Worm (Caenorhabditis elegans): Measurements from ENCODE around the gene itm-2.

The itm-2 gene

ce11 chrX:5450773-5451447 lies 5.9 kb downstream of the itm-2 start, which contains the start of gene C25F6.6 (continued):
- TF ChIP-seq die-1 (tag; optimal IDR thresholded peaks at IDR 0.05) (peak; percentile 55), Y56A3A.18 (GFP tag; IDR thresholded peaks at IDR 0.05) (0 out of 2 replicates have a peak, but pooled peaks have one; percentile 50), rcor-1 (GFP tag; IDR thresholded peaks at IDR 0.05) (peak; percentile 71; the same call in 1 of the 2 replicates), lin-26 (GFP tag; IDR thresholded peaks at IDR 0.05) (peak; percentile 91), ztf-18 (tag; optimal IDR thresholded peaks at IDR 0.05) (peak; percentile 43), mcd-1 (GFP tag; IDR thresholded peaks at IDR 0.05) (0 out of 2 replicates have a peak, but pooled peaks have one; percentile 7), attf-5 (GFP tag; optimal IDR thresholded peaks at IDR 0.05) (peak; percentile 28), B0261.1 (tag; optimal IDR thresholded peaks at IDR 0.05) (peak; percentile 80), attf-6 (GFP tag; IDR thresholded peaks at IDR 0.05) (0 out of 2 replicates have a peak, but pooled peaks have one; percentile 17), ZK185.1 (tag; optimal IDR thresholded peaks at IDR 0.05; ENCODE audit: poor library complexity, severe bottlenecking) (peak; percentile 37), egl-44 (GFP tag; IDR thresholded peaks at IDR 0.05) (peak; percentile 57; the same call in 1 of the 2 replicates), F23B12.7 (tag; optimal IDR thresholded peaks at IDR 0.05; ENCODE audit: insufficient read depth) (peak; percentile 64), Y95B8A.8 (GFP tag; IDR thresholded peaks at IDR 0.05) (no peak), lin-35 (GFP tag; optimal IDR thresholded peaks at IDR 0.05) (no peak), madf-8 (GFP tag; conservative IDR thresholded peaks at IDR 0.05) (no peak), snpc-3.4 (tag; optimal IDR thresholded peaks at IDR 0.05) (peak; percentile 65), nhr-179 (tag; optimal IDR thresholded peaks at IDR 0.05) (no peak), T26A5.8 (tag; optimal IDR thresholded peaks at IDR 0.05) (no peak), T07F8.4 (tag; optimal IDR thresholded peaks at IDR 0.05) (peak; percentile 8), dpl-1 (GFP tag; optimal IDR thresholded peaks at IDR 0.05) (no peak), ceh-40 (GFP tag; IDR thresholded peaks at IDR 0.05) (0 out of 2 replicates have a peak, but pooled peaks have one; percentile 23), K12H6.12 (tag; optimal IDR thresholded peaks at IDR 0.05) (no peak), tbp1 (GFP tag; optimal IDR thresholded peaks at IDR 0.05) (peak; percentile 91), lsy-27 (tag; optimal IDR thresholded peaks at IDR 0.05; ENCODE audit: borderline replicate concordance, insufficient read depth) (peak; percentile 66), cebp-2 (GFP tag; IDR thresholded peaks at IDR 0.05) (no peak), lir-1 (GFP tag; conservative IDR thresholded peaks at IDR 0.05) (no peak), ceh-27 (GFP tag; optimal IDR thresholded peaks at IDR 0.05) (no peak), nhr-80 (tag; optimal IDR thresholded peaks at IDR 0.05) (peak; percentile 23)

- TF ChIP-seq sea-2 (GFP tag; IDR thresholded peaks at IDR 0.05) = no peak
- TF ChIP-seq nhr-80 (tag; optimal IDR thresholded peaks at IDR 0.05) = no peak
- TF ChIP-seq unc-62 (GFP tag; optimal IDR thresholded peaks at IDR 0.05) = no peak
- no peak for TF ChIP-seq ztf-18 (tag; optimal IDR thresholded peaks at IDR 0.05)
- TF ChIP-seq die-1 (tag; optimal IDR thresholded peaks at IDR 0.05) = no peak
- no peak for TF ChIP-seq ztf-28 (GFP tag; IDR thresholded peaks at IDR 0.05)
- no peak for TF ChIP-seq lin-40 (tag; optimal IDR thresholded peaks at IDR 0.05)
- no peak for TF ChIP-seq K12H6.12 (tag; optimal IDR thresholded peaks at IDR 0.05)
These were observed 6.7 kb downstream of the itm-2 start for ce11 chrX:5451706-5452105.

ce11 chrX:5455107-5455506 lies 10.1 kb downstream of the itm-2 start:
- TF ChIP-seq tbx-9 (tag; optimal IDR thresholded peaks at IDR 0.05; ENCODE audit: borderline replicate concordance) = no peak
- TF ChIP-seq lin-26 (GFP tag; IDR thresholded peaks at IDR 0.05) = no peak
- no peak for TF ChIP-seq athp-1 (tag; optimal IDR thresholded peaks at IDR 0.05)
- TF ChIP-seq sdz-38 (tag; optimal IDR thresholded peaks at IDR 0.05) = no peak
- no peak for TF ChIP-seq aptf-3 (GFP tag; IDR thresholded peaks at IDR 0.05)
- TF ChIP-seq ceh-40 (GFP tag; IDR thresholded peaks at IDR 0.05) = no peak
- no peak for TF ChIP-seq nfyb-1 (GFP tag; IDR thresholded peaks at IDR 0.05)
- TF ChIP-seq Y56A3A.18 (GFP tag; IDR thresholded peaks at IDR 0.05) = no peak
- no peak for TF ChIP-seq ama-1 (optimal IDR thresholded peaks at IDR 0.05)
- no peak for TF ChIP-seq ama-1 (GFP tag; optimal IDR thresholded peaks at IDR 0.05)
- TF ChIP-seq ZK185.1 (tag; optimal IDR thresholded peaks at IDR 0.05; ENCODE audit: poor library complexity, severe bottlenecking) = no peak
- TF ChIP-seq die-1 (tag; optimal IDR thresholded peaks at IDR 0.05) = no peak
- no peak for TF ChIP-seq Y95B8A.8 (GFP tag; IDR thresholded peaks at IDR 0.05)
- TF ChIP-seq tbp1 (GFP tag; optimal IDR thresholded peaks at IDR 0.05) = no peak
- TF ChIP-seq C06A6.2 (GFP tag; conservative IDR thresholded peaks at IDR 0.05) = no peak
- TF ChIP-seq tlf-1 (GFP tag; optimal IDR thresholded peaks at IDR 0.05) = no peak

Measured in whole organism, young adult.